Fruit fly (Drosophila melanogaster) S2 (cell line): ENCODE results near the gene Mst87F.

Experiments used
- CG8478 ChIP-seq: fragments of >200 bp; optimal IDR thresholded peaks from 2 replicates; lab custom pipeline; 2018
- CTCF ChIP-seq, 2 experiments: fragments of >200 bp; optimal IDR thresholded peaks; 2 replicates each; lab custom pipeline; 2018

DNA sequence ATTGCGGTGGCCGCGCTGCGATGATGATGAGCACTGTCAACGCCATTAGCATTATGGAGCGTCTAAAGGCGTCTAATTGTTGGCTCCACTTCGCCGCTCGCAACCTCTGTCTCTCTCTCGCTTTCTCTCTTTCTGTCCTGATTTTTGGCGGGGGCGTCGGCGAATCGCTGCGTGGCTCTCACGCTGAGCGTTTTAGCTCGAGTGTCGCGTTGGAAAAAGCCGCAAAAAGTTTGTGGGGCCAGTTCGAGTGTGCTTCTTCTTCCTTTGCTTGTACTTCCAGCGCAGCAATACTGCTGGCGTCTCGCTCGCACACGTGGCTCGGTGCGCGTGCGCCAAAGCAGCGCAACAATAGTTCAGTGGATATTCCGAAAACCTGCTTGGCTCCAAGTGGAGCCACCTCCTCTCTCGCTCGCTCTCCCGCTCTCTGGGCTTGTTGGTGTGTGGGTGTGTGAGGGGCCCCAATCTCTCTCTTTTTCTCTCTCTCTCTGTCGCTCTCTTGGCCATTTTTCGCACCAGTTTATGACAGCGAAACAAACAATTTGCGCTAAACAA, 47.1 kb upstream of the Mst87F start, which contains the start of gene E5:
- TF ChIP-seq CTCF (optimal IDR thresholded peaks at IDR 0.05; lab: Kevin White, UChicago), result no peak
- no peak for TF ChIP-seq CG8478 (lab: Kevin White, UChicago)
